Worm (Caenorhabditis elegans) whole organism, L3 larva: ENCODE results near the gene F14H12.17.

Experiments
- R02D3.7 ChIP-seq: fragments of 150-350 bp; optimal IDR thresholded peaks from 2 replicates; lab custom pipeline; 2014; ENCODE audit warnings: missing biosample characterization, missing genetic modification characterization
- ZK546.5 ChIP-seq: sonication (generic microtip); optimal IDR thresholded peaks from 2 replicates; lab custom pipeline; 2017; ENCODE audit warnings: missing biosample characterization, missing genetic modification characterization
- aly-2 ChIP-seq: fragments of 150-350 bp; optimal IDR thresholded peaks from 2 replicates; lab custom pipeline; 2014; ENCODE audit warnings: missing biosample characterization, missing genetic modification characterization
- ama-1 ChIP-seq: fragments of 150-350 bp; optimal IDR thresholded peaks from 2 replicates; lab custom pipeline; 2018
- ceh-28 ChIP-seq: fragments of 150-350 bp; optimal IDR thresholded peaks from 2 replicates; lab custom pipeline; 2014; ENCODE audit warnings: missing biosample characterization, missing genetic modification reagents, missing genetic modification characterization
- ceh-82 ChIP-seq: fragments of 150-350 bp; optimal IDR thresholded peaks from 2 replicates; lab custom pipeline; 2014; ENCODE audit warnings: missing biosample characterization, missing genetic modification characterization
- ceh-9 ChIP-seq: sonication (generic microtip); optimal IDR thresholded peaks from 2 replicates; lab custom pipeline; 2018; ENCODE audit warnings: missing biosample characterization, missing genetic modification characterization
- daf-12 ChIP-seq: fragments of 150-350 bp; optimal IDR thresholded peaks from 2 replicates; lab custom pipeline; 2014; ENCODE audit warnings: missing biosample characterization, missing genetic modification reagents, missing genetic modification characterization
- egl-27 ChIP-seq: sonication (generic microtip); optimal IDR thresholded peaks from 4 replicates; lab custom pipeline; 2017; ENCODE audit warnings: missing biosample characterization, missing genetic modification reagents, missing genetic modification characterization
- egl-5 ChIP-seq: fragments of 150-350 bp; optimal IDR thresholded peaks from 2 replicates; lab custom pipeline; 2017; ENCODE audit warnings: missing biosample characterization, missing genetic modification reagents, missing genetic modification characterization, inconsistent platforms
- elt-2 ChIP-seq: sonication (generic microtip); optimal IDR thresholded peaks from 2 replicates; lab custom pipeline; 2016; ENCODE audit warnings: missing genetic modification reagents, mild to moderate bottlenecking, missing genetic modification characterization, missing compliant biosample characterization
- elt-3 ChIP-seq, 3 experiments: fragments of 150-350 bp in 1 of 3; sonication (generic microtip) in 2 of 3; optimal IDR thresholded peaks; 2 replicates in 2 of 3; 4 replicates in 1 of 3; lab custom pipeline; 2014 to 2017; ENCODE audit warnings: missing biosample characterization in 3 of 3, missing genetic modification characterization in 3 of 3
- eor-1 ChIP-seq, 2 experiments: fragments of 150-350 bp; optimal IDR thresholded peaks; 2 replicates each; lab custom pipeline; 2014 to 2018; ENCODE audit warnings: missing biosample characterization in 2 of 2, missing genetic modification characterization in 2 of 2
- fkh-10 ChIP-seq: sonication (generic microtip); optimal IDR thresholded peaks from 2 replicates; lab custom pipeline; 2017; ENCODE audit warnings: missing biosample characterization, missing genetic modification reagents, missing genetic modification characterization
- fkh-2 ChIP-seq: fragments of 150-350 bp; optimal IDR thresholded peaks from 2 replicates; lab custom pipeline; 2014; ENCODE audit warnings: missing biosample characterization, missing genetic modification reagents, missing genetic modification characterization
- fos-1 ChIP-seq: fragments of 150-350 bp; optimal IDR thresholded peaks from 2 replicates; lab custom pipeline; 2014; ENCODE audit warnings: missing biosample characterization, missing genetic modification characterization
- hmg-11 ChIP-seq: sonication (generic microtip); optimal IDR thresholded peaks from 2 replicates; lab custom pipeline; 2016; ENCODE audit warnings: missing genetic modification characterization, missing compliant biosample characterization
- jun-1 ChIP-seq: fragments of 150-350 bp; optimal IDR thresholded peaks from 2 replicates; lab custom pipeline; 2014; ENCODE audit warnings: missing biosample characterization, missing genetic modification reagents, missing genetic modification characterization
- lin-15B ChIP-seq: fragments of 150-350 bp; optimal IDR thresholded peaks from 2 replicates; lab custom pipeline; 2014; ENCODE audit warnings: missing biosample characterization, missing genetic modification characterization
- lin-39 ChIP-seq: fragments of 150-350 bp; optimal IDR thresholded peaks from 2 replicates; lab custom pipeline; 2018; ENCODE audit warnings: missing biosample characterization, missing genetic modification reagents, missing genetic modification characterization
- lsy-12 ChIP-seq: sonication (generic microtip); optimal IDR thresholded peaks from 2 replicates; lab custom pipeline; 2016; ENCODE audit warnings: mild to moderate bottlenecking, missing genetic modification characterization, missing compliant biosample characterization
- mdl-1 ChIP-seq: fragments of 150-350 bp; optimal IDR thresholded peaks from 2 replicates; lab custom pipeline; 2014; ENCODE audit warnings: missing biosample characterization, missing genetic modification characterization
- nfya-1 ChIP-seq: sonication (generic microtip); optimal IDR thresholded peaks from 2 replicates; lab custom pipeline; 2017; ENCODE audit warnings: missing genetic modification characterization, mild to moderate bottlenecking, missing compliant biosample characterization, antibody characterized with exemption, moderate library complexity; ENCODE audit not compliant: insufficient read depth
- nhr-11 ChIP-seq: fragments of 150-350 bp; optimal IDR thresholded peaks from 2 replicates; lab custom pipeline; 2014; ENCODE audit warnings: missing biosample characterization, missing genetic modification characterization
- nhr-237 ChIP-seq: fragments of 150-350 bp; optimal IDR thresholded peaks from 2 replicates; lab custom pipeline; 2014; ENCODE audit warnings: missing biosample characterization, missing genetic modification characterization
- nhr-25 ChIP-seq: sonication (generic microtip); optimal IDR thresholded peaks from 2 replicates; lab custom pipeline; 2017; ENCODE audit warnings: missing biosample characterization, missing genetic modification characterization
- nhr-76 ChIP-seq: fragments of 150-350 bp; sonication (generic microtip); optimal IDR thresholded peaks from 5 replicates; lab custom pipeline; 2014; ENCODE audit warnings: missing biosample characterization, missing genetic modification characterization
- pha-4 ChIP-seq: fragments of 150-350 bp; optimal IDR thresholded peaks from 2 replicates; lab custom pipeline; 2014; ENCODE audit warnings: missing biosample characterization, missing genetic modification reagents, missing genetic modification characterization
- skn-1 ChIP-seq: fragments of 150-350 bp; optimal IDR thresholded peaks from 2 replicates; lab custom pipeline; 2014; ENCODE audit warnings: missing biosample characterization, missing genetic modification characterization
- snpc-4 ChIP-seq: fragments of 150-350 bp; optimal IDR thresholded peaks from 2 replicates; lab custom pipeline; 2014; ENCODE audit warnings: missing biosample characterization, missing genetic modification characterization
- tbx-2 ChIP-seq: sonication (generic microtip); optimal IDR thresholded peaks from 2 replicates; lab custom pipeline; 2016; ENCODE audit warnings: mild to moderate bottlenecking, missing genetic modification characterization, missing compliant biosample characterization
- unc-39 ChIP-seq: sonication (generic microtip); optimal IDR thresholded peaks from 4 replicates; lab custom pipeline; 2017; ENCODE audit warnings: missing biosample characterization, missing genetic modification characterization
- ztf-11 ChIP-seq: fragments of 150-350 bp; optimal IDR thresholded peaks from 2 replicates; lab custom pipeline; 2014; ENCODE audit warnings: missing biosample characterization, missing genetic modification characterization
- ztf-4 ChIP-seq: fragments of 150-350 bp; optimal IDR thresholded peaks from 2 replicates; lab custom pipeline; 2014; ENCODE audit warnings: missing biosample characterization, missing genetic modification characterization

F14H12.17 gene

DNA sequence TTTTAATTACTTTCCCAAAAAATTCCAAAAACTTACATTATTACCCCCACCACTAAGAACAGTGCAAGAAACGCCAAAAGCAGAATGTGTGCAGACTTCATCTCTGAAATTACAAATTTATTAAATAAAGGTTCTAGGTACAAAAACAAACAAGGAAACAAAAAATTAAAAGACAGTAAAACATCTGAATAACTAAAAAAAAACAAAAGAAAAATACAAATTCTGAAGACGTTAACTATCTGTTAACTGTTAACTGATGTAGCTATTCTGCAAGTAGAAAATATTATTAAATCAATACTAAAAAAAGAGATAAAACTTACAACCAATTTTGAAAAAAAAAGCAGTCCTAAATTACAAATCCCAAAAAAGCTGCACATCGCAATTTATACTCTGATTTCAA is 8.3 kb upstream of the F14H12.17 start, which contains the start of gene R160.13:
TSS of gene R160.13 (minus strand) at position 101 of the 400 bp plus-strand sequence.
- TF ChIP-seq lsy-12 = no peak
- TF ChIP-seq egl-27 (tag; lab: Kevin White, UChicago) = no peak
- no peak for TF ChIP-seq nhr-237 (tag; lab: Kevin White, UChicago)
- no peak for TF ChIP-seq lin-39
- no peak for TF ChIP-seq fos-1 (tag; lab: Kevin White, UChicago)
- no peak for TF ChIP-seq nhr-25 (tag; lab: Kevin White, UChicago)
- no peak for TF ChIP-seq nhr-11
- TF ChIP-seq lin-15B (tag; lab: Kevin White, UChicago) = no peak
- TF ChIP-seq nhr-76 (tag; lab: Kevin White, UChicago) = no peak
- no peak for TF ChIP-seq unc-39 (tag; lab: Kevin White, UChicago)
- TF ChIP-seq nfya-1 = no peak

ce11 chrX:4370756-4371155 is 7.7 kb upstream of the F14H12.17 start, which contains the start of gene R160.5:
TSS of gene R160.5 (minus strand) at chrX:4370856.
- no peak for TF ChIP-seq snpc-4
- no peak for TF ChIP-seq elt-2 (tag; lab: Kevin White, UChicago)
- TF ChIP-seq hmg-11 (tag; lab: Kevin White, UChicago) = no peak

- no peak for TF ChIP-seq fkh-2 (tag; lab: Kevin White, UChicago)
- no peak for TF ChIP-seq mdl-1 (tag; lab: Kevin White, UChicago)
- TF ChIP-seq elt-2 (tag; lab: Kevin White, UChicago) = no peak
- TF ChIP-seq nhr-76 (tag; lab: Kevin White, UChicago) = no peak
- TF ChIP-seq nhr-25 (tag; lab: Kevin White, UChicago) = no peak
- no peak for TF ChIP-seq ztf-4 (tag; lab: Kevin White, UChicago)
- no peak for TF ChIP-seq tbx-2
These were observed 5.7 kb upstream of the F14H12.17 start, which contains the start of gene R160.4 for ce11 chrX:4368800-4369199. TSS of gene R160.4 (minus strand) at chrX:4368900.

DNA sequence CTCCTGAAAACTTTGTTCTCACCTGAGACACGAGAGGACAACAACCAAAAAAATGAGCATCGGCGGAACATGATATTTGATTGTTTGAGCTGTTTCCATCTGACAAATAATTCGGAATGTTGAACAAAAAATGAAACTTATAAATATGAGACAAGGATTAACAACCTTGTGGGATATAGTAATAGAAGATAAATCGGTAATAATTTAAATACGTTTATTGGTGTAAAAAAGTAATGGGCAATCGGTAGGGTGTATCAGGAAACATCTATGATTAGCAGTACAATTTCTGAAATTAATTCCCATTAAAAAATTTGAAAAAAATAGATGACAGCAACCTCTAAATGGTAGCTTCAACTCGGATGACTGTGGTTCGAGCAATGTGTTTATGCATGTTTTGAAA is 4.3 kb upstream of the F14H12.17 start, which contains the start of gene R160.10:
TSS of gene R160.10 (minus strand) at position 101 of the 400 bp plus-strand sequence.
- TF ChIP-seq jun-1 (tag; lab: Kevin White, UChicago) (no peak), R02D3.7 (tag; lab: Kevin White, UChicago) (no peak)

- TF ChIP-seq ceh-9 (tag; lab: Kevin White, UChicago) (no peak), pha-4 (tag; lab: Kevin White, UChicago) (no peak), jun-1 (tag; lab: Kevin White, UChicago) (no peak), lin-15B (tag; lab: Kevin White, UChicago) (no peak), skn-1 (tag; lab: Kevin White, UChicago) (no peak)
- TF ChIP-seq, all 47 proteins: peak for 0
These were observed 3.1 kb upstream of the F14H12.17 start, which contains the start of gene R160.3 for ce11 chrX:4366231-4366630. TSS of gene R160.3 (minus strand) at chrX:4366331.

DNA sequence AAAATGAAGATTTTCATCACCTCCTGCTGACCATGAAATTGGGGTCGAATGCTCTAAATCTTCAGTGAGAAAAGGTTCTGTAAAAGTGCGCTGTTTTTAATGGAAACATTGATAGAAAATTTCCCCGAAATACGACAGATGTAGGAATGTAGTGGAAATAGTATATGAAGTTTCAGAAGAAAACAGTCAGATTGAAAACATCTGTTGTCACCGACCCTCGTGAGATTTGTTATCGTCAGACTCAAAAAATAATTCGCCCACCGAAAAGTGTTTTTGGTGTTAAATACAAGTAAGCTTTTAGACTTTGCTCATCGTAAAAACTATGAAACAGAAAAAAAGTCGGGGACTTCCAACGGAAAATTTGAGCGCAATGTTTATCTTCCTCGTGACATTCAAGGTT is 1.8 kb upstream of the F14H12.17 start, which contains the start of gene F14H12.8:
TSS of gene F14H12.8 (minus strand) at position 101 of the 400 bp plus-strand sequence.
- TF ChIP-seq nhr-25 (tag; lab: Kevin White, UChicago) = no peak
- TF ChIP-seq, all 47 proteins: peak for 0

- TF ChIP-seq skn-1 (tag; lab: Kevin White, UChicago) = no peak
- TF ChIP-seq ceh-82 = no peak
- no peak for TF ChIP-seq R02D3.7 (tag; lab: Kevin White, UChicago)
- TF ChIP-seq lin-15B (tag; lab: Kevin White, UChicago) = no peak
- TF ChIP-seq eor-1 (tag; optimal IDR thresholded peaks at IDR 0.05; lab: Kevin White, UChicago) = no peak
- no peak for TF ChIP-seq fos-1 (tag; lab: Kevin White, UChicago)
- no peak for TF ChIP-seq elt-2 (tag; lab: Kevin White, UChicago)
- no peak for TF ChIP-seq unc-39 (tag; lab: Kevin White, UChicago)
- TF ChIP-seq egl-27 (tag; lab: Kevin White, UChicago) = no peak
- TF ChIP-seq aly-2 (tag; lab: Kevin White, UChicago) = no peak
- no peak for TF ChIP-seq elt-3 (tag; optimal IDR thresholded peaks at IDR 0.05; lab: Kevin White, UChicago)
- TF ChIP-seq fkh-2 (tag; lab: Kevin White, UChicago) = no peak
- TF ChIP-seq egl-5 (tag; lab: Kevin White, UChicago) = no peak
- TF ChIP-seq nhr-25 (tag; lab: Kevin White, UChicago) = no peak
- no peak for TF ChIP-seq daf-12 (tag; lab: Kevin White, UChicago)
- TF ChIP-seq ZK546.5 = no peak
- TF ChIP-seq ama-1 (lab: Kevin White, UChicago) = no peak
- TF ChIP-seq ztf-11 = no peak
- no peak for TF ChIP-seq fkh-10 (GFP tag; lab: Kevin White, UChicago)
- TF ChIP-seq ceh-28 (tag; lab: Kevin White, UChicago) = no peak
- TF ChIP-seq, all 47 proteins: peak for 0
These were observed 578 bp downstream of the F14H12.17 start, which contains the start of gene F14H12.7 for ce11 chrX:4362522-4362921. TSS of gene F14H12.7 (minus strand) at chrX:4362622.
